Worm (Caenorhabditis elegans) whole organism, early embryonic: ENCODE data around the gene K07F5.16.

Experiments
- B0310.2 ChIP-seq: sonication (generic microtip); optimal IDR thresholded peaks from 2 replicates; lab custom pipeline; 2016; ENCODE audit warnings: mild to moderate bottlenecking, missing genetic modification characterization, missing compliant biosample characterization
- F13C5.2 ChIP-seq: sonication (generic microtip); optimal IDR thresholded peaks from 2 replicates; lab custom pipeline; 2017; ENCODE audit warnings: mild to moderate bottlenecking, missing genetic modification characterization, inconsistent platforms, missing compliant biosample characterization
- ama-1 ChIP-seq: fragments of 150-350 bp; optimal IDR thresholded peaks from 2 replicates; lab custom pipeline; 2014
- ceh-13 ChIP-seq: fragments of 200-800 bp; sonication (Bioruptor generic); optimal IDR thresholded peaks from 2 replicates; lab custom pipeline; 2018; ENCODE audit warnings: mild to moderate bottlenecking, missing genetic modification characterization, missing compliant biosample characterization
- ceh-36 ChIP-seq: sonication (generic microtip); optimal IDR thresholded peaks from 2 replicates; lab custom pipeline; 2016; ENCODE audit warnings: missing genetic modification characterization, inconsistent platforms, missing compliant biosample characterization
- ets-7 ChIP-seq: sonication (generic microtip); optimal IDR thresholded peaks from 2 replicates; lab custom pipeline; 2016; ENCODE audit warnings: missing genotype, missing genetic modification characterization, missing compliant biosample characterization
- flt-1 ChIP-seq: fragments of 200-800 bp; sonication (Bioruptor generic); IDR thresholded peaks from 2 replicates; pipeline ENCODE4 v1.3.6; 2022; ENCODE audit warnings: missing genetic modification characterization, missing compliant biosample characterization
- hmbx-1 ChIP-seq: sonication (generic microtip); optimal IDR thresholded peaks from 2 replicates; lab custom pipeline; 2016; ENCODE audit warnings: mild to moderate bottlenecking, missing genetic modification characterization, missing compliant biosample characterization
- hnd-1 ChIP-seq: sonication (generic microtip); optimal IDR thresholded peaks from 2 replicates; lab custom pipeline; 2016; ENCODE audit warnings: missing genetic modification characterization, missing compliant biosample characterization
- sea-1 ChIP-seq: fragments of 200-800 bp; sonication (Bioruptor generic); conservative IDR thresholded peaks from 2 replicates; pipeline ENCODE4 v1.3.6; 2022; ENCODE audit warnings: missing genetic modification characterization, missing compliant biosample characterization
- tbx-11 ChIP-seq: fragments of 200-800 bp; sonication (Bioruptor generic); IDR thresholded peaks from 2 replicates; pipeline ENCODE4 v1.3.6; 2022; ENCODE audit warnings: missing genetic modification characterization, missing compliant biosample characterization
- tbx-37 ChIP-seq: fragments of 200-800 bp; sonication (Bioruptor generic); conservative IDR thresholded peaks from 2 replicates; pipeline ENCODE4 v1.3.6; 2022; ENCODE audit warnings: missing genetic modification reagents, missing genetic modification characterization, missing compliant biosample characterization
- tra-4 ChIP-seq: sonication (generic microtip); optimal IDR thresholded peaks from 2 replicates; lab custom pipeline; 2017; ENCODE audit warnings: missing genetic modification characterization, missing compliant biosample characterization

DNA sequence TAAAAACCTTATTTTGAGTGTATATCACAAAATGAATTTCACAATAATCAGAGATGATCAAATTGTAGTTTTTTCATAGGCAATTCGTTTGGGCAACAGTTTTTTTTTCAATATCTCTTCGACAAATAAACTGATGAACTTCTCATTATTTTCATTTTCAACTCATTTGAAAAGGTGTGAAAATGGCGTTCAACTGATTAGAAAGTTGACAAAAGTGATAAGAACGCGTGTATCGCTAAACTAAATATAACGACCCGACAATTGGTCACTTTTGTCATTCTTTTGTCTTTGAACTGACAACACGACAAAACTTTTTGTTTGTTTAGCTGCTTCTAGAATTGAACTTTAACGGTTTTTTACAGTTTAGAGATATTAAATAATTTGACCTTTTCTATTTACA, 9.0 kb upstream of the K07F5.16 start:
- no peak for TF ChIP-seq ama-1 (lab: Kevin White, UChicago)
- TF ChIP-seq ets-7 = no peak
- TF ChIP-seq hmbx-1 (tag; lab: Kevin White, UChicago) = no peak
- TF ChIP-seq B0310.2 (tag; lab: Kevin White, UChicago) = no peak
- TF ChIP-seq ceh-13 (GFP tag; lab: Kevin White, UChicago) = no peak
- no peak for TF ChIP-seq sea-1 (GFP tag; lab: Robert Waterston, UW)
- no peak for TF ChIP-seq ceh-36 (tag; lab: Kevin White, UChicago)
- no peak for TF ChIP-seq tra-4 (tag; lab: Kevin White, UChicago)
- TF ChIP-seq tbx-37 = no peak
- TF ChIP-seq tbx-11 = no peak
- no peak for TF ChIP-seq F13C5.2 (tag; lab: Kevin White, UChicago)
- no peak for TF ChIP-seq hnd-1 (tag; lab: Kevin White, UChicago)
- no peak for TF ChIP-seq flt-1 (GFP tag; lab: Robert Waterston, UW)
